Fruit fly (Drosophila melanogaster) whole organism, pupa: ENCODE data around the gene CG31407.

ENCODE experiments used
- CG12605 ChIP-seq: fragments of 200-800 bp; sonication (Bioruptor generic); IDR thresholded peaks from 2 replicates; pipeline ENCODE4 v1.3.6; 2022; ENCODE audit warnings: missing biosample characterization, missing genetic modification characterization
- CG13204 ChIP-seq: fragments of 200-800 bp; sonication (Bioruptor generic); optimal IDR thresholded peaks from 2 replicates; lab custom pipeline; 2018; ENCODE audit warnings: missing biosample characterization, mild to moderate bottlenecking, missing genetic modification characterization, moderate library complexity
- CG15710 ChIP-seq: fragments of 200-800 bp; sonication (Bioruptor generic); optimal IDR thresholded peaks from 2 replicates; lab custom pipeline; 2018; ENCODE audit warnings: missing biosample characterization, mild to moderate bottlenecking, missing genetic modification characterization, moderate library complexity
- CG17806 ChIP-seq: fragments of 200-800 bp; sonication (Bioruptor generic); optimal IDR thresholded peaks from 2 replicates; lab custom pipeline; 2018; ENCODE audit warnings: missing biosample characterization, mild to moderate bottlenecking, missing genetic modification characterization, moderate library complexity
- CG4496 ChIP-seq: fragments of 200-800 bp; sonication (Bioruptor generic); IDR thresholded peaks from 3 replicates; pipeline ENCODE4 v1.3.6; 2022; ENCODE audit warnings: missing biosample characterization, missing genetic modification characterization
- CG8159 ChIP-seq: fragments of 200-800 bp; sonication (Bioruptor generic); optimal IDR thresholded peaks from 3 replicates; lab custom pipeline; 2018; ENCODE audit warnings: missing biosample characterization, mild to moderate bottlenecking, missing genetic modification characterization, moderate library complexity
- Pif1A ChIP-seq: fragments of 200-800 bp; sonication (Bioruptor generic); optimal IDR thresholded peaks from 3 replicates; lab custom pipeline; 2016; ENCODE audit warnings: missing biosample characterization, missing genetic modification characterization
- Pif1B ChIP-seq: fragments of 200-800 bp; sonication (Bioruptor generic); optimal IDR thresholded peaks from 3 replicates; lab custom pipeline; 2016; ENCODE audit warnings: missing biosample characterization, missing genetic modification characterization
- Snoo ChIP-seq: fragments of 200-800 bp; sonication (Bioruptor generic); optimal IDR thresholded peaks from 3 replicates; lab custom pipeline; 2017; ENCODE audit warnings: missing biosample characterization, mild to moderate bottlenecking, missing genetic modification characterization, inconsistent platforms

DNA sequence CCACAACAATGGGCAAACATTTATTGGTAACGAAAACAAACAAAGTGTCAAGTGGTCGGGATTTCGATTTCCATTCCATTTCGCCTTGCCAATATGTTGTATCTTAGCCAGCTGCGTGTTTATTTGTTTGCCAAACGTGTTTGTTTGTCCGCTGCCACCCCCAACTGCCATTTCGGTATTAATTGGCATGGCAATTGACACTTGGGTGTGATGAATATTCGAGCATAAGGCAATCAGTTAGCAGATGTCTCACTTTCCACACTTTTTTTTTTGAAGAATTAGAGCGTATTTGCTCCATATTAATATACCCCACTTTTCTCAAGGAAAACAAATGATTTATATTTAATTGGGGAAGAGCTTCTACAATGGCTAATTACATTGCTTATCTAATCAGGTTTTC, 6.5 kb upstream of the CG31407 start:
- no peak for TF ChIP-seq CG13204 (GFP tag; lab: Kevin White, UChicago)
- no peak for TF ChIP-seq Snoo (tag; lab: Kevin White, UChicago)
- TF ChIP-seq CG17806 (tag; lab: Kevin White, UChicago) = no peak
- TF ChIP-seq Pif1A (GFP tag; lab: Kevin White, UChicago) = no peak
- no peak for TF ChIP-seq CG4496 (GFP tag; lab: Robert Waterston, UW)
- no peak for TF ChIP-seq CG8159 (tag; lab: Kevin White, UChicago)
- no peak for TF ChIP-seq CG12605 (GFP tag; lab: Robert Waterston, UW)
- no peak for TF ChIP-seq Pif1B (GFP tag; lab: Kevin White, UChicago)
- no peak for TF ChIP-seq CG15710
